Worm (Caenorhabditis elegans) whole organism, L4 larva: ENCODE measurements around the gene srbc-19.

Source experiments
- F10B5.3 ChIP-seq: sonication (generic microtip); optimal IDR thresholded peaks from 2 replicates; lab custom pipeline; 2016; ENCODE audit warnings: mild to moderate bottlenecking, missing genetic modification characterization, missing compliant biosample characterization
- F26F4.8 ChIP-seq: fragments of 200-800 bp; sonication (Bioruptor generic); conservative IDR thresholded peaks from 2 replicates; pipeline ENCODE4 v1.3.6; 2022; ENCODE audit warnings: missing genetic modification characterization, missing compliant biosample characterization
- F44E2.7 ChIP-seq: fragments of 200-800 bp; sonication (Bioruptor generic); IDR thresholded peaks from 2 replicates; pipeline ENCODE4 v2.1.2; 2022; ENCODE audit warnings: missing genetic modification characterization, missing compliant biosample characterization
- T26A8.4 ChIP-seq: fragments of 200-800 bp; sonication (Bioruptor generic); IDR thresholded peaks from 2 replicates; pipeline ENCODE4 v1.3.6; 2022; ENCODE audit warnings: missing genetic modification characterization, missing compliant biosample characterization
- Y48G9A.11 ChIP-seq: fragments of 200-800 bp; sonication (Bioruptor generic); IDR thresholded peaks from 2 replicates; pipeline ENCODE4 v1.3.6; 2022; ENCODE audit warnings: missing genetic modification reagents, missing genetic modification characterization, missing compliant biosample characterization
- Y75B8A.6 ChIP-seq: fragments of 200-800 bp; sonication (Bioruptor generic); IDR thresholded peaks from 2 replicates; pipeline ENCODE4 v1.3.6; 2022; ENCODE audit warnings: missing genetic modification reagents, missing genetic modification characterization, missing compliant biosample characterization
- ZK337.2 ChIP-seq: fragments of 200-800 bp; sonication (Bioruptor generic); IDR thresholded peaks from 2 replicates; pipeline ENCODE4 v1.3.6; 2022; ENCODE audit warnings: missing genetic modification reagents, missing genetic modification characterization, missing compliant biosample characterization
- ama-1 ChIP-seq: fragments of 150-350 bp; optimal IDR thresholded peaks from 2 replicates; lab custom pipeline; 2014; ENCODE audit warnings: inconsistent platforms, mixed read lengths
- arid-1 ChIP-seq: fragments of 200-800 bp; sonication (Bioruptor generic); conservative IDR thresholded peaks from 2 replicates; pipeline ENCODE4 v1.3.6; 2022; ENCODE audit warnings: missing genetic modification reagents, missing genetic modification characterization, missing compliant biosample characterization
- ceh-32 ChIP-seq: sonication (generic microtip); optimal IDR thresholded peaks from 2 replicates; lab custom pipeline; 2016; ENCODE audit warnings: mild to moderate bottlenecking, missing genetic modification characterization, missing compliant biosample characterization; ENCODE audit not compliant: poor library complexity
- ceh-44 ChIP-seq: fragments of 200-800 bp; sonication (Bioruptor generic); IDR thresholded peaks from 2 replicates; pipeline ENCODE4 v1.3.6; 2022; ENCODE audit warnings: missing genetic modification reagents, missing genetic modification characterization, missing compliant biosample characterization
- ceh-82 ChIP-seq: sonication (generic microtip); optimal IDR thresholded peaks from 2 replicates; lab custom pipeline; 2017; ENCODE audit warnings: missing biosample characterization, missing genetic modification characterization
- ces-1 ChIP-seq: fragments of 150-350 bp; sonication (generic microtip); optimal IDR thresholded peaks from 4 replicates; lab custom pipeline; 2014; ENCODE audit warnings: missing biosample characterization, missing genetic modification reagents, missing genetic modification characterization
- daf-12 ChIP-seq: fragments of 150-350 bp; optimal IDR thresholded peaks from 2 replicates; lab custom pipeline; 2014; ENCODE audit warnings: missing biosample characterization, missing genetic modification reagents, missing genetic modification characterization
- dmd-9 ChIP-seq: fragments of 200-800 bp; sonication (Bioruptor generic); IDR thresholded peaks from 2 replicates; pipeline ENCODE4 v1.3.6; 2022; ENCODE audit warnings: missing genetic modification reagents, missing genetic modification characterization, missing compliant biosample characterization
- dpl-1 ChIP-seq: fragments of 150-350 bp; optimal IDR thresholded peaks from 2 replicates; lab custom pipeline; 2014; ENCODE audit warnings: missing biosample characterization, missing genetic modification reagents, missing genetic modification characterization
- dve-1 ChIP-seq: sonication (generic microtip); optimal IDR thresholded peaks from 2 replicates; lab custom pipeline; 2017; ENCODE audit warnings: antibody characterized with exemption, mild to moderate bottlenecking, missing genetic modification characterization, missing compliant biosample characterization; ENCODE audit not compliant: insufficient read depth
- fkh-10 ChIP-seq: fragments of 150-350 bp; optimal IDR thresholded peaks from 2 replicates; lab custom pipeline; 2014; ENCODE audit warnings: missing biosample characterization, missing genetic modification reagents, missing genetic modification characterization
- lim-7 ChIP-seq: fragments of 200-800 bp; sonication (Bioruptor generic); IDR thresholded peaks from 2 replicates; pipeline ENCODE4 v1.3.6; 2022; ENCODE audit warnings: missing genetic modification characterization, missing compliant biosample characterization
- lin-1 ChIP-seq: fragments of 200-800 bp; sonication (Bioruptor generic); IDR thresholded peaks from 2 replicates; pipeline ENCODE4 v1.3.6; 2022; ENCODE audit warnings: missing genetic modification reagents, missing genetic modification characterization, missing compliant biosample characterization
- lin-13 ChIP-seq: fragments of 150-350 bp; optimal IDR thresholded peaks from 2 replicates; lab custom pipeline; 2014; ENCODE audit warnings: missing biosample characterization, missing genetic modification reagents, missing genetic modification characterization
- lin-29 ChIP-seq: fragments of 200-800 bp; sonication (Bioruptor generic); IDR thresholded peaks from 2 replicates; pipeline ENCODE4 v1.3.6; 2022; ENCODE audit warnings: missing genetic modification reagents, missing genetic modification characterization, missing compliant biosample characterization
- lin-39 ChIP-seq: fragments of 150-350 bp; optimal IDR thresholded peaks from 2 replicates; lab custom pipeline; 2014; ENCODE audit warnings: missing biosample characterization, missing genetic modification reagents, missing genetic modification characterization
- mdl-1 ChIP-seq, 2 experiments: fragments of 150-350 bp in 1 of 2; sonication (generic microtip) in 1 of 2; optimal IDR thresholded peaks; 2 replicates each; lab custom pipeline; 2014 to 2017; ENCODE audit warnings: missing biosample characterization in 2 of 2, missing genetic modification characterization in 2 of 2
- mdt-29 ChIP-seq: fragments of 200-800 bp; sonication (Bioruptor generic); IDR thresholded peaks from 2 replicates; pipeline ENCODE4 v1.3.6; 2022; ENCODE audit warnings: missing genetic modification reagents, missing genetic modification characterization, missing compliant biosample characterization
- mep-1 ChIP-seq: fragments of 150-350 bp; sonication (generic microtip); optimal IDR thresholded peaks from 3 replicates; lab custom pipeline; 2014; ENCODE audit warnings: missing biosample characterization, missing genetic modification characterization
- mes-2 ChIP-seq: sonication (generic microtip); optimal IDR thresholded peaks from 2 replicates; lab custom pipeline; 2016; ENCODE audit warnings: missing genotype, mild to moderate bottlenecking, missing genetic modification characterization, missing compliant biosample characterization; ENCODE audit not compliant: poor library complexity, severe bottlenecking
- nhr-10 ChIP-seq: fragments of 150-350 bp; optimal IDR thresholded peaks from 2 replicates; lab custom pipeline; 2014; ENCODE audit warnings: missing biosample characterization, missing genetic modification characterization
- nhr-11 ChIP-seq: fragments of 150-350 bp; optimal IDR thresholded peaks from 2 replicates; lab custom pipeline; 2014; ENCODE audit warnings: missing biosample characterization, missing genetic modification characterization
- nhr-111 ChIP-seq: fragments of 200-800 bp; sonication (Bioruptor generic); optimal IDR thresholded peaks from 2 replicates; lab custom pipeline; 2018; ENCODE audit warnings: mild to moderate bottlenecking, missing genetic modification characterization, missing compliant biosample characterization
- nhr-28 ChIP-seq: fragments of 150-350 bp; optimal IDR thresholded peaks from 2 replicates; lab custom pipeline; 2014; ENCODE audit warnings: missing biosample characterization, missing genetic modification characterization
- nhr-41 ChIP-seq: fragments of 200-800 bp; sonication (Bioruptor generic); IDR thresholded peaks from 2 replicates; pipeline ENCODE4 v1.3.6; 2022; ENCODE audit warnings: missing genetic modification reagents, missing genetic modification characterization, missing compliant biosample characterization
- nhr-77 ChIP-seq: fragments of 150-350 bp; optimal IDR thresholded peaks from 2 replicates; lab custom pipeline; 2014; ENCODE audit warnings: missing biosample characterization, missing genetic modification characterization
- pha-4 ChIP-seq, 2 experiments: fragments of 150-350 bp in 1 of 2; fragments of 200-800 bp in 1 of 2; sonication (Bioruptor generic) in 1 of 2; IDR thresholded peaks in 1 of 2; optimal IDR thresholded peaks in 1 of 2; 2 replicates each; pipeline versions ENCODE4 v1.3.6 to Lab custom; 2014 to 2022; ENCODE audit warnings: missing genetic modification characterization in 2 of 2, missing genetic modification reagents in 2 of 2, missing biosample characterization in 1 of 2, missing compliant biosample characterization in 1 of 2
- skn-1 ChIP-seq: fragments of 150-350 bp; optimal IDR thresholded peaks from 2 replicates; lab custom pipeline; 2014; ENCODE audit warnings: missing biosample characterization, missing genetic modification characterization
- snpc-1.2 ChIP-seq: fragments of 200-800 bp; sonication (Bioruptor generic); IDR thresholded peaks from 2 replicates; pipeline ENCODE4 v1.3.6; 2022; ENCODE audit warnings: missing genetic modification reagents, missing genetic modification characterization, missing compliant biosample characterization
- tra-1 ChIP-seq: fragments of 200-800 bp; sonication (Bioruptor generic); IDR thresholded peaks from 2 replicates; pipeline ENCODE4 v1.3.6; 2022; ENCODE audit warnings: missing genetic modification reagents, missing genetic modification characterization, missing compliant biosample characterization
- unc-130 ChIP-seq: sonication (generic microtip); optimal IDR thresholded peaks from 2 replicates; lab custom pipeline; 2016; ENCODE audit warnings: missing genetic modification reagents, missing genetic modification characterization, missing compliant biosample characterization
- unc-62 ChIP-seq, 3 experiments: fragments of 150-350 bp in 1 of 3; sonication (generic microtip); optimal IDR thresholded peaks in 2 of 3; peaks in 1 of 3; 1 replicate in 1 of 3; 2 replicates in 2 of 3; lab custom pipeline; 2014 to 2017; ENCODE audit warnings: missing biosample characterization in 3 of 3, missing genetic modification characterization in 3 of 3, missing genetic modification reagents in 3 of 3, missing genotype in 1 of 3
- zip-2 ChIP-seq: fragments of 150-350 bp; optimal IDR thresholded peaks from 2 replicates; lab custom pipeline; 2014; ENCODE audit warnings: missing biosample characterization, missing genetic modification characterization

Gene srbc-19

DNA sequence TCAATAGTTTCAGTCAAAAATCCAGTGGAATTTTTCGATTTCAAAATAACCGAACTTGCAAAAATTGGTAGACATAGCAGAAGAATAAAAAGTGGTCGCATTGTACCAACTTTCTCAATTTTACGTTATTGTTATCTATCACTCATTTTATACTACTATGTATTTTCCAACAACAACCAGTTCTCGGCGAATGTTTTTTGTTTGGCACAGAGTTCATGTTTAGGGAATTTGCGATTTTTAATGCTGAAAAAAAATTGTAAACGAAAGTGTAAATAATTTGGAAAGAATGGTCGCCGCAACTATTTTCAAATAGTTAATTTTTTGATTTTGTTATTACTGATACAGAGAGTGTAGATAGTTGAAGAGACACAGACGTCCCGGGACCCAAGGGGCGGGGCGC, 17.1 kb downstream of the srbc-19 start, which contains the start of gene C45H4.21:
Gene C45H4.21, minus strand, starts transcription at position 101 of the 400 bp plus-strand sequence.
- TF ChIP-seq lin-13 (no peak), lin-29 (GFP tag; lab: Robert Waterston, UW) (no peak), F26F4.8 (no peak), mep-1 (no peak), tra-1 (GFP tag; lab: Robert Waterston, UW) (no peak), nhr-41 (GFP tag; lab: Robert Waterston, UW) (no peak), ama-1 (no peak), nhr-28 (tag; lab: Kevin White, UChicago) (no peak), snpc-1.2 (GFP tag; lab: Robert Waterston, UW) (no peak), pha-4 (GFP tag; IDR thresholded peaks at IDR 0.05; lab: Robert Waterston, UW) (no peak), pha-4 (tag; optimal IDR thresholded peaks at IDR 0.05; lab: Kevin White, UChicago) (no peak), ZK337.2 (no peak), ceh-44 (no peak), daf-12 (tag; lab: Kevin White, UChicago) (no peak), unc-62 (GFP tag; optimal IDR thresholded peaks at IDR 0.05 in 1 of 2; lab: Kevin White, UChicago) (no peak), unc-62 (tag; optimal IDR thresholded peaks at IDR 0.05; lab: Kevin White, UChicago) (no peak), dmd-9 (GFP tag; lab: Robert Waterston, UW) (no peak)
- TF ChIP-seq, all 104 proteins: peak for 0

DNA sequence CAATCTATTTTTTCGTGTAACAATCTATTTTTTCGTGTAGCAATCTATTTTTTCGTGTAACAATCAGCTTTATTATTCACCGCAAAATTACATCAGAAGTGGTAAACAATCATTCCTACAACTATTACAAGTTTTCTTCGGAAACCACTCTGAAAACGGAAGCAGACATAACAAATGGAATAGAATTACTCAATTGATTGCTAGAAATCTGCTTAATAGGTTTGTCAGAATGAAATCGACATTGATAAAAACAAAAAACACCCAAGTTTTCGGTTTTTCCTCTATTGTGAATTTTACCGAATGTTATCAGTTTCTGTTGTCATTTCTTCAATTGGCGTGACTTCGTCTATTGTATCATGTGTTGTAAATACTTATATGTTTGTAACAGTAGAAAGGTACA, 19.8 kb downstream of the srbc-19 start, which contains the start of gene srbc-20:
Gene srbc-20, plus strand, starts transcription at position 301 of the 400 bp plus-strand sequence.
- no peak for TF ChIP-seq nhr-10 (tag; lab: Kevin White, UChicago)
- no peak for TF ChIP-seq Y48G9A.11 (GFP tag; lab: Robert Waterston, UW)
- no peak for TF ChIP-seq fkh-10 (GFP tag; lab: Kevin White, UChicago)
- TF ChIP-seq F10B5.3, result no peak
- TF ChIP-seq lim-7 (GFP tag; lab: Robert Waterston, UW), result no peak
- no peak for TF ChIP-seq dpl-1 (GFP tag; lab: Kevin White, UChicago)
- no peak for TF ChIP-seq ceh-32 (tag; lab: Kevin White, UChicago)
- no peak for TF ChIP-seq ces-1
- TF ChIP-seq mes-2, result no peak
- TF ChIP-seq ceh-82, result no peak
- no peak for TF ChIP-seq unc-130 (GFP tag; lab: Kevin White, UChicago)
- TF ChIP-seq lin-1 (GFP tag; lab: Robert Waterston, UW), result no peak

DNA sequence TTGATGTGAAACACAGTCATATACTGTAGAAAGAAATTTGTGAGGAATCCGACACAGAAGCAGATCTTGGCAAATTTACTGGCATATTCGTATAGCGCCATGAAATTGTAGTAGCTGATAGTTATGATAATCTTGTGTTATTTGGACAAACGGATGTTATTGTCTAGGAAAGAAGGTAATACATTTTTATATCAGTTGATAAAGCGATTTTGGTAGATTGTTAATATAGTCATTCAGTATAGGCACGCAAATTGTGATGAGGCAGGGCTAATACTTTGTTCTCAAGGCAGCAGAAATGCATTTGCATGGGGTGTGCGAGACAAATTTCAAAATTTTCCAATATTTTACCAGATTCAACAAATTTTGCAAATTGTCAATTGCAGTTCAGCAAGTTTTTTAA, 20.5 kb downstream of the srbc-19 start, which contains the start of gene str-52:
Gene str-52, minus strand, starts transcription at position 101 of the 400 bp plus-strand sequence.
- TF ChIP-seq skn-1 (tag; lab: Kevin White, UChicago) (no peak), zip-2 (tag; lab: Kevin White, UChicago) (no peak), mdt-29 (GFP tag; lab: Robert Waterston, UW) (no peak), nhr-111 (GFP tag; lab: Kevin White, UChicago) (no peak), Y75B8A.6 (GFP tag; lab: Robert Waterston, UW) (no peak), nhr-77 (tag; lab: Kevin White, UChicago) (no peak), ceh-32 (tag; lab: Kevin White, UChicago) (no peak), mdl-1 (tag; optimal IDR thresholded peaks at IDR 0.05; lab: Kevin White, UChicago) (no peak), ceh-44 (no peak), lin-39 (tag; lab: Kevin White, UChicago) (no peak), arid-1 (GFP tag; lab: Robert Waterston, UW) (no peak), dve-1 (tag; lab: Kevin White, UChicago) (no peak), nhr-11 (tag; lab: Kevin White, UChicago) (no peak), T26A8.4 (GFP tag; lab: Robert Waterston, UW) (no peak), F44E2.7 (GFP tag; lab: Robert Waterston, UW) (no peak)
- TF ChIP-seq, all 104 proteins: peak for 0
